Worm (Caenorhabditis elegans): ENCODE results near the gene F07C6.3.

F07C6.3 gene

DNA sequence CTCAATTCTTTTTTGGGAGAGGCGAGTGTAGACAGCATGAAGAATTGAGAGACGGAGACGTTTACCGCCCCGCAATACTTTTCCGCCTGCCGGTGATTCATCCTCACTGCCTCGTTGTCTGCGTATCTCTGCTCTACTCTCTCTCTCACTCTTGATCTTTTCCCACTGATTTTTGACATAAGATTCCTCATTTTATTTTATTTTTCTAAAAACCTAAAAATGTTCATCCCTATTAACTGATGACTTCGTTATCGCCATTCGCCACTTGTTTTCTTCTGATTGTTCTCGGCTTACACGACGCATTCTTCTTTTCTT lies 45.3 kb downstream of the F07C6.3 start:
- TF ChIP-seq ceh-63 (GFP tag; optimal IDR thresholded peaks at IDR 0.05) (no peak), hlh-4 (tag; optimal IDR thresholded peaks at IDR 0.05) (no peak), lin-14 (GFP tag; optimal IDR thresholded peaks at IDR 0.05) (peak; percentile 57), pag-3 (tag; optimal IDR thresholded peaks at IDR 0.05; ENCODE audit: borderline replicate concordance, insufficient read depth) (no peak), unc-62 (GFP tag; optimal IDR thresholded peaks at IDR 0.05) (no peak), unc-130 (tag; optimal IDR thresholded peaks at IDR 0.05) (no peak), pqm-1 (tag; optimal IDR thresholded peaks at IDR 0.05) (no peak), mep-1 (tag; optimal IDR thresholded peaks at IDR 0.05) (peak; percentile 25), nhr-76 (tag; optimal IDR thresholded peaks at IDR 0.05) (no peak), snu-23 (GFP tag; optimal IDR thresholded peaks at IDR 0.05) (peak; percentile 10), fos-1 (tag; optimal IDR thresholded peaks at IDR 0.05) (peak; percentile 94), ztf-4 (tag; optimal IDR thresholded peaks at IDR 0.05) (no peak), nhr-85 (tag) (peak; percentile 71), nhr-90 (tag; optimal IDR thresholded peaks at IDR 0.05; ENCODE audit: poor library complexity) (no peak), efl-1 (optimal IDR thresholded peaks at IDR 0.05) (peak; percentile 14 to 27), efl-1 (GFP tag; optimal IDR thresholded peaks at IDR 0.05 in 1 of 2) (no peak), grh-1 (GFP tag; IDR thresholded peaks at IDR 0.05) (no peak), tbx-2 (tag; optimal IDR thresholded peaks at IDR 0.05) (peak; percentile 6), egl-27 (tag; optimal IDR thresholded peaks at IDR 0.05) (no peak), ceh-90 (tag; optimal IDR thresholded peaks at IDR 0.05) (no peak), nhr-77 (tag; optimal IDR thresholded peaks at IDR 0.05) (no peak), lsy-2 (tag; optimal IDR thresholded peaks at IDR 0.05) (no peak), jun-1 (tag; optimal IDR thresholded peaks at IDR 0.05) (peak; percentile 38), unc-86 (tag; optimal IDR thresholded peaks at IDR 0.05) (no peak), ceh-82 (tag; optimal IDR thresholded peaks at IDR 0.05) (peak in 1 of 3 experiments; percentile 29), ceh-8 (GFP tag; optimal IDR thresholded peaks at IDR 0.05) (no peak), elt-3 (tag; optimal IDR thresholded peaks at IDR 0.05) (no peak), hlh-17 (GFP tag; optimal IDR thresholded peaks at IDR 0.05; ENCODE audit: borderline replicate concordance) (no peak), hpl-2 (GFP tag; optimal IDR thresholded peaks at IDR 0.05) (no peak), fkh-4 (tag; optimal IDR thresholded peaks at IDR 0.05; ENCODE audit: borderline replicate concordance) (no peak), mef-2 (tag; optimal IDR thresholded peaks at IDR 0.05) (no peak), blmp-1 (tag; optimal IDR thresholded peaks at IDR 0.05) (peak; percentile 24), ces-1 (GFP tag; optimal IDR thresholded peaks at IDR 0.05) (no peak), nhr-47 (tag; optimal IDR thresholded peaks at IDR 0.05) (peak; percentile 20)

DNA sequence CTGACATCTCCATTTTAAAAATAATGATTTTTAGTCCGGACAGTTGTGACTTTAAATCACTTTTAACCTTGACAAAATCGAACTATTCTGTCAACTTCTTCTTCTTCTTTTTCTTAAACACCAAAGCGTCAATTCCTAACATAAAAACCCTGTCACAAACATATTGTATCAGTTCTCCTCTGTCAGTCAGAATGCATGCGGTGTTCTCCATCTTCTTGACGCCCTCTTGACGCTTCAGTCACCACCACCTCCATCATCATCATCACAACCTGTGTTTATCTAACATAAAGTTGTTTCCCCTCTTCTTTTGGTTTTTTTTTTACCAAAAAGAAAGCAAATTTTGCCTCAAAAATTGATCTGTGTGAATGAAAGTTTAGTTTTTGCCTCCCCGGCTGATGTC lies 46.3 kb downstream of the F07C6.3 start:
- TF ChIP-seq ceh-88 (GFP tag; IDR thresholded peaks at IDR 0.05) (no peak), snu-23 (GFP tag; optimal IDR thresholded peaks at IDR 0.05) (no peak), dsc-1 (tag; optimal IDR thresholded peaks at IDR 0.05) (no peak), swsn-7 (tag; optimal IDR thresholded peaks at IDR 0.05) (no peak)

ce11 chrIV:12836208-12836607 lies 47.2 kb downstream of the F07C6.3 start, which contains the start of gene M02B1.3:
M02B1.3 (plus strand) TSS chrIV:12836508.
- no peak for TF ChIP-seq nhr-90 (tag; optimal IDR thresholded peaks at IDR 0.05; ENCODE audit: poor library complexity)
- no peak for TF ChIP-seq mab-9 (GFP tag; IDR thresholded peaks at IDR 0.05)
- TF ChIP-seq F16B12.6 (tag; optimal IDR thresholded peaks at IDR 0.05) = no peak
- no peak for TF ChIP-seq efl-3 (GFP tag; optimal IDR thresholded peaks at IDR 0.05)
- TF ChIP-seq irx-1 (tag; optimal IDR thresholded peaks at IDR 0.05) = no peak
- TF ChIP-seq dpl-1 (GFP tag; optimal IDR thresholded peaks at IDR 0.05) = no peak
- no peak for TF ChIP-seq lsy-2 (tag; optimal IDR thresholded peaks at IDR 0.05)
- TF ChIP-seq nhr-19 (GFP tag; conservative IDR thresholded peaks at IDR 0.05) = no peak
- no peak for TF ChIP-seq nhr-76 (tag; optimal IDR thresholded peaks at IDR 0.05)
- no peak for TF ChIP-seq hlh-17 (GFP tag; optimal IDR thresholded peaks at IDR 0.05; ENCODE audit: borderline replicate concordance)
- TF ChIP-seq unc-130 (tag; optimal IDR thresholded peaks at IDR 0.05) = no peak
- no peak for TF ChIP-seq elt-3 (tag; optimal IDR thresholded peaks at IDR 0.05)
- no peak for TF ChIP-seq nhr-237 (tag; optimal IDR thresholded peaks at IDR 0.05)
- no peak for TF ChIP-seq ama-1 (optimal IDR thresholded peaks at IDR 0.05)
- no peak for TF ChIP-seq mep-1 (tag; optimal IDR thresholded peaks at IDR 0.05)
- no peak for TF ChIP-seq alr-1 (tag; optimal IDR thresholded peaks at IDR 0.05; ENCODE audit: borderline replicate concordance)
- no peak for TF ChIP-seq ces-1 (GFP tag; optimal IDR thresholded peaks at IDR 0.05)
- no peak for TF ChIP-seq egl-13 (tag; optimal IDR thresholded peaks at IDR 0.05)
- no peak for TF ChIP-seq ztf-11 (tag; optimal IDR thresholded peaks at IDR 0.05)
